Worm (Caenorhabditis elegans) whole organism, midembryonic: Measurements from ENCODE around the gene unc-18.

Source experiments
- flt-1 ChIP-seq: fragments of 200-800 bp; sonication (Bioruptor generic); IDR thresholded peaks from 2 replicates; pipeline ENCODE4 v1.3.6; 2022; ENCODE audit warnings: missing genetic modification characterization, missing compliant biosample characterization
- tab-1 ChIP-seq: fragments of 200-800 bp; sonication (Bioruptor generic); IDR thresholded peaks from 2 replicates; pipeline ENCODE4 v1.3.6; 2022; ENCODE audit warnings: missing genetic modification characterization, missing compliant biosample characterization
- ztf-23 ChIP-seq: fragments of 200-800 bp; sonication (Bioruptor generic); IDR thresholded peaks from 2 replicates; pipeline ENCODE4 v1.3.6; 2022; ENCODE audit warnings: missing genetic modification reagents, missing genetic modification characterization, missing compliant biosample characterization

- TF ChIP-seq tab-1 (GFP tag; lab: Robert Waterston, UW) (no peak), flt-1 (GFP tag; lab: Robert Waterston, UW) (no peak), ztf-23 (GFP tag; lab: Robert Waterston, UW) (no peak)
These were observed 12.0 kb upstream of the unc-18 start, which contains the start of gene F27D9.7 for ce11 chrX:7670655-7671054.
